Worm (Caenorhabditis elegans) whole organism, L4 larva: ENCODE results near the gene clec-133.

Experiments used
- F44E2.7 ChIP-seq: fragments of 200-800 bp; sonication (Bioruptor generic); IDR thresholded peaks from 2 replicates; pipeline ENCODE4 v2.1.2; 2022; ENCODE audit warnings: missing genetic modification characterization, missing compliant biosample characterization
- T20F7.1 ChIP-seq: fragments of 200-800 bp; sonication (Bioruptor generic); optimal IDR thresholded peaks from 2 replicates; lab custom pipeline; 2018; ENCODE audit warnings: mild to moderate bottlenecking, missing genetic modification characterization, missing compliant biosample characterization
- Y105C5A.15 ChIP-seq: fragments of 200-800 bp; sonication (Bioruptor generic); IDR thresholded peaks from 2 replicates; pipeline ENCODE4 v1.3.6; 2022; ENCODE audit warnings: missing genetic modification characterization, missing compliant biosample characterization
- aly-2 ChIP-seq: sonication (generic microtip); optimal IDR thresholded peaks from 2 replicates; lab custom pipeline; 2018; ENCODE audit warnings: missing biosample characterization, missing genetic modification characterization
- attf-4 ChIP-seq: sonication (generic microtip); optimal IDR thresholded peaks from 3 replicates; lab custom pipeline; 2017; ENCODE audit warnings: missing biosample characterization, missing genetic modification characterization
- ceh-20 ChIP-seq: fragments of 200-800 bp; sonication (Bioruptor generic); IDR thresholded peaks from 2 replicates; pipeline ENCODE4 v1.3.6; 2022; ENCODE audit warnings: missing genetic modification reagents, missing genetic modification characterization, missing compliant biosample characterization
- ceh-44 ChIP-seq: fragments of 200-800 bp; sonication (Bioruptor generic); IDR thresholded peaks from 2 replicates; pipeline ENCODE4 v1.3.6; 2022; ENCODE audit warnings: missing genetic modification reagents, missing genetic modification characterization, missing compliant biosample characterization
- ceh-82 ChIP-seq: sonication (generic microtip); optimal IDR thresholded peaks from 2 replicates; lab custom pipeline; 2017; ENCODE audit warnings: missing biosample characterization, missing genetic modification characterization
- cey-2 ChIP-seq: sonication (generic microtip); optimal IDR thresholded peaks from 3 replicates; lab custom pipeline; 2017; ENCODE audit warnings: missing genetic modification characterization, mild to moderate bottlenecking, missing compliant biosample characterization, antibody characterized with exemption, borderline replicate concordance; ENCODE audit not compliant: insufficient read depth
- daf-12 ChIP-seq: fragments of 150-350 bp; optimal IDR thresholded peaks from 2 replicates; lab custom pipeline; 2014; ENCODE audit warnings: missing biosample characterization, missing genetic modification reagents, missing genetic modification characterization
- daf-8 ChIP-seq: fragments of 200-800 bp; sonication (Bioruptor generic); IDR thresholded peaks from 2 replicates; pipeline ENCODE4 v1.3.6; 2022; ENCODE audit warnings: missing genetic modification characterization, missing compliant biosample characterization
- dmd-9 ChIP-seq: fragments of 200-800 bp; sonication (Bioruptor generic); IDR thresholded peaks from 2 replicates; pipeline ENCODE4 v1.3.6; 2022; ENCODE audit warnings: missing genetic modification reagents, missing genetic modification characterization, missing compliant biosample characterization
- dpl-1 ChIP-seq: fragments of 150-350 bp; optimal IDR thresholded peaks from 2 replicates; lab custom pipeline; 2014; ENCODE audit warnings: missing biosample characterization, missing genetic modification reagents, missing genetic modification characterization
- duxl-1 ChIP-seq: sonication (generic microtip); optimal IDR thresholded peaks from 2 replicates; lab custom pipeline; 2016; ENCODE audit warnings: mild to moderate bottlenecking, missing genetic modification characterization, moderate library complexity, missing compliant biosample characterization; ENCODE audit not compliant: poor library complexity
- dve-1 ChIP-seq: sonication (generic microtip); optimal IDR thresholded peaks from 2 replicates; lab custom pipeline; 2017; ENCODE audit warnings: antibody characterized with exemption, mild to moderate bottlenecking, missing genetic modification characterization, missing compliant biosample characterization; ENCODE audit not compliant: insufficient read depth
- fkh-10 ChIP-seq: fragments of 150-350 bp; optimal IDR thresholded peaks from 2 replicates; lab custom pipeline; 2014; ENCODE audit warnings: missing biosample characterization, missing genetic modification reagents, missing genetic modification characterization
- fos-1 ChIP-seq: fragments of 150-350 bp; optimal IDR thresholded peaks from 2 replicates; lab custom pipeline; 2014; ENCODE audit warnings: missing biosample characterization, missing genetic modification characterization
- gei-8 ChIP-seq: fragments of 200-800 bp; sonication (Bioruptor generic); optimal IDR thresholded peaks from 2 replicates; lab custom pipeline; 2018; ENCODE audit warnings: mild to moderate bottlenecking, missing genetic modification characterization, missing compliant biosample characterization
- hif-1 ChIP-seq, 2 experiments: sonication (generic microtip); optimal IDR thresholded peaks; 2 replicates each; lab custom pipeline; 2016 to 2017; ENCODE audit warnings: missing compliant biosample characterization in 2 of 2, missing genetic modification characterization in 2 of 2, missing genetic modification reagents in 2 of 2, missing genotype in 2 of 2, mild to moderate bottlenecking in 1 of 2
- hmg-1.1 ChIP-seq: fragments of 200-800 bp; sonication (Bioruptor generic); IDR thresholded peaks from 2 replicates; pipeline ENCODE4 v1.3.6; 2022; ENCODE audit warnings: missing genetic modification reagents, missing genetic modification characterization, missing compliant biosample characterization
- lin-29 ChIP-seq: fragments of 200-800 bp; sonication (Bioruptor generic); IDR thresholded peaks from 2 replicates; pipeline ENCODE4 v1.3.6; 2022; ENCODE audit warnings: missing genetic modification reagents, missing genetic modification characterization, missing compliant biosample characterization
- lir-3 ChIP-seq: sonication (generic microtip); optimal IDR thresholded peaks from 2 replicates; lab custom pipeline; 2016; ENCODE audit warnings: mild to moderate bottlenecking, missing genetic modification characterization, missing compliant biosample characterization
- lsy-2 ChIP-seq, 2 experiments: fragments of 150-350 bp in 1 of 2; sonication (generic microtip) in 1 of 2; optimal IDR thresholded peaks; 2 replicates each; lab custom pipeline; 2014 to 2017; ENCODE audit warnings: missing biosample characterization in 2 of 2, missing genetic modification characterization in 2 of 2
- madf-9 ChIP-seq: fragments of 200-800 bp; sonication (Bioruptor generic); conservative IDR thresholded peaks from 2 replicates; pipeline ENCODE4 v1.3.6; 2022; ENCODE audit warnings: missing genetic modification reagents, missing genetic modification characterization, missing compliant biosample characterization
- mdt-29 ChIP-seq: fragments of 200-800 bp; sonication (Bioruptor generic); IDR thresholded peaks from 2 replicates; pipeline ENCODE4 v1.3.6; 2022; ENCODE audit warnings: missing genetic modification reagents, missing genetic modification characterization, missing compliant biosample characterization
- mes-2 ChIP-seq: sonication (generic microtip); optimal IDR thresholded peaks from 2 replicates; lab custom pipeline; 2016; ENCODE audit warnings: missing genotype, mild to moderate bottlenecking, missing genetic modification characterization, missing compliant biosample characterization; ENCODE audit not compliant: poor library complexity, severe bottlenecking
- mxl-3 ChIP-seq: fragments of 200-800 bp; sonication (Bioruptor generic); optimal IDR thresholded peaks from 2 replicates; lab custom pipeline; 2018; ENCODE audit warnings: mild to moderate bottlenecking, missing genetic modification characterization, missing compliant biosample characterization
- nhr-102 ChIP-seq: sonication (generic microtip); optimal IDR thresholded peaks from 2 replicates; lab custom pipeline; 2016; ENCODE audit warnings: mild to moderate bottlenecking, missing genetic modification characterization, moderate library complexity, missing compliant biosample characterization
- nhr-11 ChIP-seq: fragments of 150-350 bp; optimal IDR thresholded peaks from 2 replicates; lab custom pipeline; 2014; ENCODE audit warnings: missing biosample characterization, missing genetic modification characterization
- nhr-111 ChIP-seq: fragments of 200-800 bp; sonication (Bioruptor generic); optimal IDR thresholded peaks from 2 replicates; lab custom pipeline; 2018; ENCODE audit warnings: mild to moderate bottlenecking, missing genetic modification characterization, missing compliant biosample characterization
- nhr-25 ChIP-seq: sonication (generic microtip); optimal IDR thresholded peaks from 2 replicates; lab custom pipeline; 2017; ENCODE audit warnings: missing genetic modification characterization, mild to moderate bottlenecking, missing compliant biosample characterization, antibody characterized with exemption, moderate library complexity, borderline replicate concordance; ENCODE audit not compliant: insufficient read depth
- nhr-28 ChIP-seq: fragments of 150-350 bp; optimal IDR thresholded peaks from 2 replicates; lab custom pipeline; 2014; ENCODE audit warnings: missing biosample characterization, missing genetic modification characterization
- nhr-6 ChIP-seq: fragments of 150-350 bp; optimal IDR thresholded peaks from 2 replicates; lab custom pipeline; 2014; ENCODE audit warnings: missing biosample characterization, missing genetic modification characterization
- pha-4 ChIP-seq, 2 experiments: fragments of 150-350 bp in 1 of 2; fragments of 200-800 bp in 1 of 2; sonication (Bioruptor generic) in 1 of 2; IDR thresholded peaks in 1 of 2; optimal IDR thresholded peaks in 1 of 2; 2 replicates each; pipeline versions ENCODE4 v1.3.6 to Lab custom; 2014 to 2022; ENCODE audit warnings: missing genetic modification characterization in 2 of 2, missing genetic modification reagents in 2 of 2, missing biosample characterization in 1 of 2, missing compliant biosample characterization in 1 of 2
- saeg-2 ChIP-seq: fragments of 200-800 bp; sonication (Bioruptor generic); IDR thresholded peaks from 2 replicates; pipeline ENCODE4 v1.3.6; 2022; ENCODE audit warnings: missing genetic modification reagents, missing genetic modification characterization, missing compliant biosample characterization
- sdz-12 ChIP-seq: fragments of 200-800 bp; sonication (Bioruptor generic); optimal IDR thresholded peaks from 2 replicates; lab custom pipeline; 2018; ENCODE audit warnings: mild to moderate bottlenecking, missing genetic modification characterization, missing compliant biosample characterization
- set-16 ChIP-seq: fragments of 200-800 bp; sonication (Bioruptor generic); IDR thresholded peaks from 2 replicates; pipeline ENCODE4 v1.3.6; 2022; ENCODE audit warnings: missing genetic modification reagents, missing genetic modification characterization, missing compliant biosample characterization
- spr-1 ChIP-seq: sonication (generic microtip); optimal IDR thresholded peaks from 2 replicates; lab custom pipeline; 2016; ENCODE audit warnings: mild to moderate bottlenecking, missing genetic modification characterization, missing compliant biosample characterization
- tra-1 ChIP-seq: fragments of 200-800 bp; sonication (Bioruptor generic); IDR thresholded peaks from 2 replicates; pipeline ENCODE4 v1.3.6; 2022; ENCODE audit warnings: missing genetic modification reagents, missing genetic modification characterization, missing compliant biosample characterization
- vab-7 ChIP-seq: fragments of 200-800 bp; sonication (Bioruptor generic); IDR thresholded peaks from 2 replicates; pipeline ENCODE4 v1.3.6; 2022; ENCODE audit warnings: missing genetic modification reagents, missing genetic modification characterization, missing compliant biosample characterization
- zfp-2 ChIP-seq: sonication (generic microtip); optimal IDR thresholded peaks from 2 replicates; lab custom pipeline; 2016; ENCODE audit warnings: mild to moderate bottlenecking, missing genetic modification characterization, missing compliant biosample characterization
- zfp-3 ChIP-seq: fragments of 200-800 bp; sonication (Bioruptor generic); conservative IDR thresholded peaks from 2 replicates; pipeline ENCODE4 v1.3.6; 2022; ENCODE audit warnings: missing genetic modification reagents, missing genetic modification characterization, missing compliant biosample characterization
- zip-11 ChIP-seq: fragments of 200-800 bp; sonication (Bioruptor generic); IDR thresholded peaks from 2 replicates; pipeline ENCODE4 v1.3.6; 2022; ENCODE audit warnings: missing genetic modification characterization, missing compliant biosample characterization
- zip-2 ChIP-seq: fragments of 150-350 bp; optimal IDR thresholded peaks from 2 replicates; lab custom pipeline; 2014; ENCODE audit warnings: missing biosample characterization, missing genetic modification characterization

Gene clec-133

DNA sequence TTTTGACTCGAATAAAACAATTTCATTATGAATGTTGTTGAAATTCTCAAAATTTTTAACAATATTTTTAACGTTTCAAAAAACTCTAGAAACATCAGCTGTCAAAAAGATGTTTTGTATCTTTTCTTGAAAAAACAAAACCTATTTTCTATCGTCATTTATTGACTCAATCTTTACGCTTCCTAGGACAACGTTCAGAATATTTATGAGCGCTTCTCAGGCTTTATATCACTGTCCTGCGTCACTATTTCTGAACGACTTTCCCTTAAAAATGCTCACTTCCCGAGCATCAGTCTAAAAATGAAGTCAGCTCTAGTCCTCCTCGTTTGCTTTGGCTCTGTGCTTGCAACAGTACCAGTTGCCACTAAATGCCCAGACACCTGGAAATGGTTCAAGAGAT, at the start of gene clec-133:
TSS of gene clec-133 (plus strand) at position 301 of the 400 bp plus-strand sequence.
- no peak for TF ChIP-seq mes-2
- TF ChIP-seq tra-1 (GFP tag; lab: Robert Waterston, UW), result no peak
- no peak for TF ChIP-seq daf-12
- no peak for TF ChIP-seq sdz-12 (GFP tag; lab: Kevin White, UChicago)
- TF ChIP-seq F44E2.7 (GFP tag; lab: Robert Waterston, UW), result no peak
- no peak for TF ChIP-seq ceh-20 (GFP tag; lab: Robert Waterston, UW)
- no peak for TF ChIP-seq nhr-6 (tag; lab: Kevin White, UChicago)
- TF ChIP-seq madf-9, result no peak

DNA sequence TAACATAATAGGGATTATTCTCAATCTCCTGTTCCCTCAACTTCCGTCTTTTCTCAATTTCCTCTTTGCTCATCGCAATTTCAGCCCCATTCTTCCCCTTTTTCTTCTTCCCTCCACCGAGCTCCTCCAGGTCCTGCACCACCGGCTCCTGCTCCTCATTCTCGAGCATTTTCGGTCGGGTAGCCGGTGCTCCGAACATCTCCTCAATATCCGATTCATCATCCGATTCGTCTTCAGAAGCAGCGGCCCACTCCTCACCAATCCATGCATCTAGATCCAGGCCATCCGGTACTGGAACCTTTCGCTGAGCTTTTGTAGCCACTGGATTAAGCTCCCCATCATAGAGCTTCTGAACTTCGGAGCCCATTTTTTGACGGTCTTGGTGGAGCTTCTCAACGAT, 38.1 kb upstream of the clec-133 start:
- TF ChIP-seq set-16 (GFP tag; lab: Robert Waterston, UW) (peak; percentile 69; the same call in 1 of the 2 replicates), mdt-29 (GFP tag; lab: Robert Waterston, UW) (no peak)
- TF ChIP-seq, all 104 proteins: peak for 1

DNA sequence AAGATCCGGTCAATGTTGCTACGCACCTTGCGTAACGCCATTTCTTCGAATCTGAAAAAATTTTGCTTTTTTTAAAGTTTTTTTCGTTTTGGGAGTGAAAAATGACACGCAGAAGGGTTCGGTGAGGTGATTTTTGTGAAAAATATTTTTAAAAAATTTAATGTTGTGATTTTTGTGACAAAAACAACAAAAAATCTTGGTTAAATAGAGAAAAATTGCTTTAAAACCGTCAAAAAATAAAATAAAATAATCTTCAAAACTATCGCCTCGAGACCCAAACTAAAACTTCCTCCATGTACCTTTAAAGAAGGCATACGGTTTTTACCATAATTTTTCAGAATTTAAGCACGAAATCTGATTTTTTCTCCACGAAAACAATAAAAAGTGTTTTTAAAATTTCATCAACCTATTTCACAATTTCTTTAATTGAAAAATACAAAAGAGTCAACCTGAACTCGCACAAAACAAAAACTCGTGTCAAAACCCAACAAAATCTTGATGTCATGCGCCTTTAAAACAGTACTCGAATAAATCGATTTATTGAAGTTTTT, 31.8 kb upstream of the clec-133 start, which contains the start of gene apd-3:
TSS of gene apd-3 (minus strand) at position 51 of the 551 bp plus-strand sequence.
- TF ChIP-seq gei-8 (no peak), lsy-2 (tag; optimal IDR thresholded peaks at IDR 0.05; lab: Kevin White, UChicago) (peak in 1 of 2 experiments; percentile 12)

DNA sequence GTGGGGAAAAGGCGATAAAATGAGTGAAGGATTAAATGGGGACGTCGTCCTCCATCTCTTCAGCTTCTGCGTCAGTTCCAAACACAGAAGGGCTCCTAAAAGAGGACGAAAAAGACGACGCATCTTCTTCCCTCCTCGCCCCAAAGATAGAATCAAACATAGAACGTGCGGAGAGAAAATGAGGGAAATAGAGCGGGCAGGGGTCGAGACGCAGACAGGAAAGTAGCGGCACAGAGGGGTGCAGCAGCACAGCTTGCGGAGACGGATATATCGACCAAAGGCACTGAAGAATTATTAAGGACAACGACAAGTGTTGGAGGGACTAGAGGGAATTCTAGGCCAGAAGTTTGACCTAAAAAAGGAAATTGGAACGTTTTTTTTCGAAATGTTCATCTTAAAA, 30.9 kb upstream of the clec-133 start:
- TF ChIP-seq cey-2, result no peak
- TF ChIP-seq nhr-11, result no peak
- no peak for TF ChIP-seq spr-1 (tag; lab: Kevin White, UChicago)
- no peak for TF ChIP-seq aly-2
- TF ChIP-seq attf-4 (tag; lab: Kevin White, UChicago), result no peak
- TF ChIP-seq nhr-111 (GFP tag; lab: Kevin White, UChicago), result no peak
- no peak for TF ChIP-seq nhr-25
- peak; percentile 8 for TF ChIP-seq dpl-1
- no peak for TF ChIP-seq mxl-3 (GFP tag; lab: Kevin White, UChicago)
- TF ChIP-seq nhr-28, result no peak
- TF ChIP-seq ceh-44 (GFP tag; lab: Robert Waterston, UW), result no peak
- TF ChIP-seq fos-1 (tag; lab: Kevin White, UChicago), result no peak
- no peak for TF ChIP-seq daf-8 (GFP tag; lab: Robert Waterston, UW)
- no peak for TF ChIP-seq lir-3 (tag; lab: Kevin White, UChicago)
- no peak for TF ChIP-seq nhr-102 (tag; lab: Kevin White, UChicago)
- TF ChIP-seq ceh-82 (tag; lab: Kevin White, UChicago), result no peak
- peak; percentile 33 for TF ChIP-seq dve-1 (tag; lab: Kevin White, UChicago)
- TF ChIP-seq F44E2.7 (GFP tag; lab: Robert Waterston, UW), result no peak
- peak; percentile 22 for TF ChIP-seq fkh-10 (GFP tag; lab: Kevin White, UChicago)
- TF ChIP-seq lin-29 (GFP tag; lab: Robert Waterston, UW), result no peak
- no peak for TF ChIP-seq mdt-29 (GFP tag; lab: Robert Waterston, UW)
- no peak for TF ChIP-seq zip-11 (GFP tag; lab: Robert Waterston, UW)
- no peak for TF ChIP-seq zfp-2 (tag; lab: Kevin White, UChicago)
- TF ChIP-seq Y105C5A.15 (GFP tag; lab: Robert Waterston, UW), result no peak
- TF ChIP-seq vab-7, result no peak
- TF ChIP-seq zip-2 (tag; lab: Kevin White, UChicago), result no peak
- no peak for TF ChIP-seq pha-4 (GFP tag; IDR thresholded peaks at IDR 0.05; lab: Robert Waterston, UW)
- TF ChIP-seq pha-4 (tag; optimal IDR thresholded peaks at IDR 0.05; lab: Kevin White, UChicago), result no peak
- peak; percentile 63 for TF ChIP-seq hmg-1.1 (GFP tag; lab: Robert Waterston, UW)
- TF ChIP-seq lsy-2 (tag; optimal IDR thresholded peaks at IDR 0.05; lab: Kevin White, UChicago), result peak; percentile 7 to 69
- TF ChIP-seq zfp-3 (GFP tag; lab: Robert Waterston, UW), result no peak
- TF ChIP-seq duxl-1 (tag; lab: Kevin White, UChicago), result no peak
- peak in 1 of 2 experiments; percentile 53 for TF ChIP-seq hif-1 (tag; optimal IDR thresholded peaks at IDR 0.05; lab: Kevin White, UChicago)
- no peak for TF ChIP-seq dmd-9 (GFP tag; lab: Robert Waterston, UW)
- TF ChIP-seq saeg-2 (GFP tag; lab: Robert Waterston, UW), result no peak
- TF ChIP-seq T20F7.1 (GFP tag; lab: Kevin White, UChicago), result no peak
